Worm (Caenorhabditis elegans) whole organism, young adult: ENCODE results near the gene scl-11.

Experiments
- B0261.1 ChIP-seq: sonication (generic microtip); optimal IDR thresholded peaks from 2 replicates; lab custom pipeline; 2016; ENCODE audit warnings: mild to moderate bottlenecking, missing genetic modification characterization, moderate library complexity, missing compliant biosample characterization
- B0336.3 ChIP-seq: fragments of 200-800 bp; sonication (Bioruptor generic); IDR thresholded peaks from 2 replicates; pipeline ENCODE4 v1.3.6; 2022; ENCODE audit warnings: missing genetic modification characterization, missing compliant biosample characterization
- D2030.7 ChIP-seq: fragments of 200-800 bp; sonication (Bioruptor generic); IDR thresholded peaks from 2 replicates; pipeline ENCODE4 v1.3.6; 2022; ENCODE audit warnings: missing genetic modification reagents, missing genetic modification characterization, missing compliant biosample characterization
- F23B12.7 ChIP-seq: sonication (generic microtip); optimal IDR thresholded peaks from 2 replicates; lab custom pipeline; 2017; ENCODE audit warnings: missing genetic modification characterization, mild to moderate bottlenecking, missing compliant biosample characterization, antibody characterized with exemption, moderate library complexity; ENCODE audit not compliant: insufficient read depth
- F33H1.4 ChIP-seq: fragments of 200-800 bp; sonication (Bioruptor generic); IDR thresholded peaks from 2 replicates; pipeline ENCODE4 v1.3.6; 2022; ENCODE audit warnings: missing genetic modification reagents, missing genetic modification characterization, missing compliant biosample characterization
- F39B2.1 ChIP-seq: fragments of 200-800 bp; sonication (Bioruptor generic); IDR thresholded peaks from 2 replicates; pipeline ENCODE4 v1.3.6; 2022; ENCODE audit warnings: missing genetic modification reagents, missing genetic modification characterization, missing compliant biosample characterization
- F52B5.7 ChIP-seq: sonication (generic microtip); optimal IDR thresholded peaks from 2 replicates; lab custom pipeline; 2016; ENCODE audit warnings: mild to moderate bottlenecking, missing genetic modification characterization, missing compliant biosample characterization
- F57C9.4 ChIP-seq: sonication (generic microtip); optimal IDR thresholded peaks from 2 replicates; lab custom pipeline; 2017; ENCODE audit warnings: mild to moderate bottlenecking, missing genetic modification characterization, missing compliant biosample characterization
- K11D2.4 ChIP-seq: fragments of 200-800 bp; sonication (Bioruptor generic); IDR thresholded peaks from 2 replicates; pipeline ENCODE4 v1.3.6; 2022; ENCODE audit warnings: missing genetic modification reagents, missing genetic modification characterization, missing compliant biosample characterization
- K12H6.12 ChIP-seq: fragments of 200-800 bp; sonication (Bioruptor generic); optimal IDR thresholded peaks from 2 replicates; lab custom pipeline; 2018; ENCODE audit warnings: mild to moderate bottlenecking, missing genetic modification characterization, missing compliant biosample characterization
- T26A5.8 ChIP-seq: sonication (generic microtip); optimal IDR thresholded peaks from 2 replicates; lab custom pipeline; 2016; ENCODE audit warnings: missing genetic modification characterization, missing compliant biosample characterization
- Y95B8A.8 ChIP-seq: fragments of 200-800 bp; sonication (Bioruptor generic); IDR thresholded peaks from 2 replicates; pipeline ENCODE4 v1.3.6; 2022; ENCODE audit warnings: missing genetic modification reagents, missing genetic modification characterization, missing compliant biosample characterization
- ZK185.1 ChIP-seq: sonication (generic microtip); optimal IDR thresholded peaks from 2 replicates; lab custom pipeline; 2016; ENCODE audit warnings: mild to moderate bottlenecking, missing genetic modification characterization, missing compliant biosample characterization; ENCODE audit not compliant: poor library complexity, severe bottlenecking
- ama-1 ChIP-seq, 3 experiments: fragments of 150-350 bp in 1 of 3; sonication (generic microtip) in 2 of 3; optimal IDR thresholded peaks; 2 replicates each; lab custom pipeline; 2014 to 2018; ENCODE audit warnings: missing biosample characterization in 2 of 3, missing genetic modification characterization in 2 of 3, missing genetic modification reagents in 2 of 3
- athp-1 ChIP-seq: sonication (generic microtip); optimal IDR thresholded peaks from 2 replicates; lab custom pipeline; 2017; ENCODE audit warnings: mild to moderate bottlenecking, missing genetic modification characterization, missing compliant biosample characterization
- attf-5 ChIP-seq: fragments of 200-800 bp; sonication (Bioruptor generic); optimal IDR thresholded peaks from 2 replicates; lab custom pipeline; 2018; ENCODE audit warnings: mild to moderate bottlenecking, missing genetic modification characterization, missing compliant biosample characterization
- bed-1 ChIP-seq: fragments of 200-800 bp; sonication (Bioruptor generic); IDR thresholded peaks from 2 replicates; pipeline ENCODE4 v1.3.6; 2022; ENCODE audit warnings: missing genetic modification reagents, missing genetic modification characterization, missing compliant biosample characterization
- ceh-100 ChIP-seq: fragments of 200-800 bp; sonication (Bioruptor generic); IDR thresholded peaks from 2 replicates; pipeline ENCODE4 v1.3.6; 2022; ENCODE audit warnings: missing genetic modification reagents, missing genetic modification characterization, missing compliant biosample characterization
- chd-7 ChIP-seq: sonication (generic microtip); optimal IDR thresholded peaks from 2 replicates; lab custom pipeline; 2016; ENCODE audit warnings: mild to moderate bottlenecking, missing genetic modification characterization, moderate library complexity, missing compliant biosample characterization
- dox-1 ChIP-seq: fragments of 200-800 bp; sonication (Bioruptor generic); IDR thresholded peaks from 2 replicates; pipeline ENCODE4 v1.3.6; 2022; ENCODE audit warnings: missing genetic modification reagents, missing genetic modification characterization, missing compliant biosample characterization
- efl-1 ChIP-seq: fragments of 150-350 bp; optimal IDR thresholded peaks from 2 replicates; lab custom pipeline; 2014; ENCODE audit warnings: missing biosample characterization, missing genetic modification reagents, missing genetic modification characterization
- ekl-4 ChIP-seq: fragments of 200-800 bp; sonication (Bioruptor generic); IDR thresholded peaks from 2 replicates; pipeline ENCODE4 v1.3.6; 2022; ENCODE audit warnings: missing genetic modification reagents, missing genetic modification characterization, missing compliant biosample characterization
- him-1 ChIP-seq: sonication (generic microtip); optimal IDR thresholded peaks from 2 replicates; lab custom pipeline; 2016; ENCODE audit warnings: missing genotype, missing genetic modification reagents, missing genetic modification characterization, missing compliant biosample characterization
- hmg-1.2 ChIP-seq: fragments of 200-800 bp; sonication (Bioruptor generic); IDR thresholded peaks from 2 replicates; pipeline ENCODE4 v1.3.6; 2022; ENCODE audit warnings: missing genetic modification reagents, missing genetic modification characterization, missing compliant biosample characterization
- hrde-1 ChIP-seq: sonication (generic microtip); optimal IDR thresholded peaks from 2 replicates; lab custom pipeline; 2016; ENCODE audit warnings: missing genetic modification characterization, mild to moderate bottlenecking, missing compliant biosample characterization, moderate library complexity, missing genotype, missing genetic modification reagents, borderline replicate concordance
- hsf-1 ChIP-seq: fragments of 200-800 bp; sonication (Bioruptor generic); IDR thresholded peaks from 2 replicates; pipeline ENCODE4 v1.3.6; 2022; ENCODE audit warnings: missing genetic modification reagents, missing genetic modification characterization, missing compliant biosample characterization
- lin-54 ChIP-seq: fragments of 200-800 bp; sonication (Bioruptor generic); optimal IDR thresholded peaks from 2 replicates; lab custom pipeline; 2018; ENCODE audit warnings: mild to moderate bottlenecking, missing genetic modification characterization, missing compliant biosample characterization
- madf-6 ChIP-seq: fragments of 200-800 bp; sonication (Bioruptor generic); IDR thresholded peaks from 2 replicates; pipeline ENCODE4 v1.3.6; 2022; ENCODE audit warnings: missing genetic modification reagents, missing genetic modification characterization, missing compliant biosample characterization
- mxl-1 ChIP-seq: sonication (generic microtip); optimal IDR thresholded peaks from 2 replicates; lab custom pipeline; 2016; ENCODE audit warnings: missing genetic modification characterization, missing compliant biosample characterization
- nfya-2 ChIP-seq: fragments of 200-800 bp; sonication (Bioruptor generic); IDR thresholded peaks from 2 replicates; pipeline ENCODE4 v1.3.6; 2022; ENCODE audit warnings: missing genetic modification reagents, missing genetic modification characterization, missing compliant biosample characterization
- nfyb-1 ChIP-seq: fragments of 200-800 bp; sonication (Bioruptor generic); IDR thresholded peaks from 2 replicates; pipeline ENCODE4 v1.3.6; 2022; ENCODE audit warnings: missing genetic modification reagents, missing genetic modification characterization, missing compliant biosample characterization
- nhr-120 ChIP-seq: fragments of 200-800 bp; sonication (Bioruptor generic); IDR thresholded peaks from 2 replicates; pipeline ENCODE4 v1.3.6; 2022; ENCODE audit warnings: missing genetic modification characterization, missing compliant biosample characterization
- nhr-27 ChIP-seq: fragments of 200-800 bp; sonication (Bioruptor generic); optimal IDR thresholded peaks from 2 replicates; lab custom pipeline; 2018; ENCODE audit warnings: mild to moderate bottlenecking, missing genetic modification characterization, moderate library complexity, missing compliant biosample characterization
- nhr-90 ChIP-seq: sonication (generic microtip); optimal IDR thresholded peaks from 2 replicates; lab custom pipeline; 2016; ENCODE audit warnings: missing genotype, mild to moderate bottlenecking, missing genetic modification characterization, missing compliant biosample characterization
- rec-8 ChIP-seq, 2 experiments: sonication (generic microtip); optimal IDR thresholded peaks; 2 replicates each; lab custom pipeline; 2016; ENCODE audit warnings: mild to moderate bottlenecking in 2 of 2, missing genetic modification characterization in 2 of 2, missing genetic modification reagents in 2 of 2, missing genotype in 2 of 2, missing biosample characterization in 1 of 2, missing compliant biosample characterization in 1 of 2, moderate library complexity in 1 of 2
- repo-1 ChIP-seq: sonication (generic microtip); optimal IDR thresholded peaks from 2 replicates; lab custom pipeline; 2017; ENCODE audit warnings: mild to moderate bottlenecking, missing genetic modification characterization, missing compliant biosample characterization
- snpc-1.1 ChIP-seq: sonication (generic microtip); optimal IDR thresholded peaks from 2 replicates; lab custom pipeline; 2017; ENCODE audit warnings: missing genetic modification characterization, mild to moderate bottlenecking, missing compliant biosample characterization, antibody characterized with exemption, moderate library complexity, missing genotype, missing genetic modification reagents; ENCODE audit not compliant: insufficient read depth
- snpc-1.3 ChIP-seq: sonication (generic microtip); optimal IDR thresholded peaks from 2 replicates; lab custom pipeline; 2017; ENCODE audit warnings: missing genetic modification characterization, mild to moderate bottlenecking, missing compliant biosample characterization, antibody characterized with exemption, moderate library complexity, missing genotype, missing genetic modification reagents; ENCODE audit not compliant: insufficient read depth
- snpc-3.4 ChIP-seq: sonication (generic microtip); optimal IDR thresholded peaks from 2 replicates; lab custom pipeline; 2017; ENCODE audit warnings: missing genetic modification characterization, mild to moderate bottlenecking, missing compliant biosample characterization, antibody characterized with exemption, moderate library complexity, missing genotype, missing genetic modification reagents
- tlf-1 ChIP-seq: fragments of 200-800 bp; sonication (Bioruptor generic); optimal IDR thresholded peaks from 2 replicates; lab custom pipeline; 2018; ENCODE audit warnings: mild to moderate bottlenecking, missing genetic modification characterization, missing compliant biosample characterization
- unc-62 ChIP-seq: fragments of 150-350 bp; optimal IDR thresholded peaks from 2 replicates; lab custom pipeline; 2014; ENCODE audit warnings: missing biosample characterization, missing genetic modification reagents, missing genetic modification characterization
- ztf-25 ChIP-seq: fragments of 200-800 bp; sonication (Bioruptor generic); IDR thresholded peaks from 2 replicates; pipeline ENCODE4 v1.3.6; 2022; ENCODE audit warnings: missing genetic modification reagents, missing genetic modification characterization, missing compliant biosample characterization

scl-11 gene

ce11 chrIV:13093677-13094076 is 42.5 kb downstream of the scl-11 start, which contains the start of the genes prcc-1 and C39E9.12 (continued):
- TF ChIP-seq nhr-120 (no peak), bed-1 (GFP tag; lab: Robert Waterston, UW) (no peak)

DNA sequence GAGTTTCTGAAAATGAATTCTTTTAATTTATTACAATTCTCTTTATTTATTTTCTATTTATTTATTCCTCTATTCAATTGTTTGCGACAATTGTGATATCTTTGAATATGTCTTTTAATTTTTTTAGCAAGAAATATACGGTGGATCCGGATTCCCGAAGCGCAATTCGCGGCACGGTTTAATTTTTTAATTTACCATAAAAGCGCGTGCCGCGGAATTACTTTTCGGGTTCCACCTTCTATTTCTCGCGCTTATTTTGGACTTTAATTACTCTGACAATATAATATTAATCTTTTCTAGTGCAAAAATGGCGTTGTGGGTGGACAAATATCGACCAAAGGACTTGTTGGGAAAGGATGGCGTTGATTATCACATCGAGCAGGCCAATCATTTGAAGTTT is 44.3 kb downstream of the scl-11 start, which contains the start of gene rfc-3:
rfc-3 (plus strand) TSS at position 301 of the 400 bp plus-strand sequence.
- peak; percentile 32 for TF ChIP-seq madf-6 (GFP tag; lab: Robert Waterston, UW)
- TF ChIP-seq hsf-1 (GFP tag; lab: Robert Waterston, UW) = 0 out of 2 replicates have a peak, but pooled peaks have one; percentile 22
- no peak for TF ChIP-seq F52B5.7 (tag; lab: Kevin White, UChicago)
- TF ChIP-seq unc-62 (GFP tag; lab: Kevin White, UChicago) = no peak
- TF ChIP-seq ztf-25 (GFP tag; lab: Robert Waterston, UW) = 0 out of 2 replicates have a peak, but pooled peaks have one; percentile 35
- TF ChIP-seq K12H6.12 (tag; lab: Kevin White, UChicago) = no peak
- TF ChIP-seq efl-1 (GFP tag; lab: Kevin White, UChicago) = peak; percentile 49
- TF ChIP-seq ekl-4 (GFP tag; lab: Robert Waterston, UW) = peak; percentile 49; the same call in 1 of the 2 replicates
- no peak for TF ChIP-seq F23B12.7
- TF ChIP-seq ceh-100 (GFP tag; lab: Robert Waterston, UW) = 0 out of 2 replicates have a peak, but pooled peaks have one; percentile 36
- TF ChIP-seq F33H1.4 = peak; percentile 8; the same call in 1 of the 2 replicates
- TF ChIP-seq K11D2.4 = no peak
- no peak for TF ChIP-seq F57C9.4 (tag; lab: Kevin White, UChicago)

DNA sequence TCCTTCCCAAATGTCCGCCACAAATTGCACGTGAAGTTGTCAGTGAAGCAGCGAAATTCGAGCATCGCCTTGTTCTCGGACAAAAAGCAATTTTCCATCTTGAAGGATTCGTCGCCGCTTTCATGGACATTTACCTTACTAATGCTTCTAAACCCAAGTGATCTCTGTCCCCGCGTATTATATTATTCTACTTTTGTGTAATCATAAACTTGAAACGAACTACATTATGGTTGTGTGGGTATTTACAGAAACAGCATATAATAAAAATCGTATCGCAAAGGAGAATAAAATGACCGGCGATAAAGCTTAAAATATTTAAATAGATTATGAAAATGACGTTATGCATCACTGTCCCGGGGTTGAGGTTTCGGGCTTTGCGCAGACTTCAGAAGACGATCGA is 45.6 kb downstream of the scl-11 start:
- TF ChIP-seq nhr-90 (tag; lab: Kevin White, UChicago) (peak; percentile 4), him-1 (no peak), hsf-1 (GFP tag; lab: Robert Waterston, UW) (peak; percentile 66; the same call in 1 of the 2 replicates), tlf-1 (GFP tag; lab: Kevin White, UChicago) (no peak), attf-5 (GFP tag; lab: Kevin White, UChicago) (peak; percentile 35), nfya-2 (GFP tag; lab: Robert Waterston, UW) (no peak), F39B2.1 (GFP tag; lab: Robert Waterston, UW) (0 out of 2 replicates have a peak, but pooled peaks have one; percentile 17), ZK185.1 (tag; lab: Kevin White, UChicago) (peak; percentile 60), nfyb-1 (GFP tag; lab: Robert Waterston, UW) (0 out of 2 replicates have a peak, but pooled peaks have one; percentile 7), dox-1 (GFP tag; lab: Robert Waterston, UW) (peak; percentile 52; the same call in 1 of the 2 replicates), snpc-3.4 (tag; lab: Kevin White, UChicago) (peak; percentile 34), hmg-1.2 (GFP tag; lab: Robert Waterston, UW) (peak; percentile 41), lin-54 (GFP tag; lab: Kevin White, UChicago) (peak; percentile 8), mxl-1 (tag; lab: Kevin White, UChicago) (peak; percentile 39), snpc-1.3 (tag; lab: Kevin White, UChicago) (peak; percentile 18), rec-8 (tag; optimal IDR thresholded peaks at IDR 0.05; lab: Kevin White, UChicago) (peak in 1 of 2 experiments; percentile 4), unc-62 (GFP tag; lab: Kevin White, UChicago) (no peak), snpc-1.1 (tag; lab: Kevin White, UChicago) (no peak), ama-1 (optimal IDR thresholded peaks at IDR 0.05; lab: Kevin White, UChicago) (no peak), ama-1 (GFP tag; optimal IDR thresholded peaks at IDR 0.05; lab: Kevin White, UChicago) (peak in 1 of 2 experiments; percentile 90), chd-7 (peak; percentile 19), athp-1 (tag; lab: Kevin White, UChicago) (peak; percentile 48), nhr-27 (tag; lab: Kevin White, UChicago) (no peak), T26A5.8 (tag; lab: Kevin White, UChicago) (peak; percentile 1), ekl-4 (GFP tag; lab: Robert Waterston, UW) (0 out of 2 replicates have a peak, but pooled peaks have one; percentile 30), hrde-1 (tag; lab: Kevin White, UChicago) (peak; percentile 88), repo-1 (tag; lab: Kevin White, UChicago) (peak; percentile 34), Y95B8A.8 (GFP tag; lab: Robert Waterston, UW) (0 out of 2 replicates have a peak, but pooled peaks have one; percentile 13), B0261.1 (tag; lab: Kevin White, UChicago) (no peak), D2030.7 (GFP tag; lab: Robert Waterston, UW) (peak; percentile 20; the same call in 1 of the 2 replicates), madf-6 (GFP tag; lab: Robert Waterston, UW) (peak; percentile 58), B0336.3 (GFP tag; lab: Robert Waterston, UW) (peak; percentile 63)
